Worm (Caenorhabditis elegans) whole organism, L4 larva: ENCODE measurements around the gene sra-12.

Experiments
- ZK546.5 ChIP-seq, 2 experiments: sonication (generic microtip); optimal IDR thresholded peaks; 2 replicates each; lab custom pipeline; 2017; ENCODE audit warnings: missing biosample characterization in 2 of 2, missing genetic modification characterization in 2 of 2
- nhr-10 ChIP-seq: fragments of 150-350 bp; optimal IDR thresholded peaks from 2 replicates; lab custom pipeline; 2014; ENCODE audit warnings: missing biosample characterization, missing genetic modification characterization
- nhr-42 ChIP-seq: fragments of 200-800 bp; sonication (Bioruptor generic); IDR thresholded peaks from 2 replicates; pipeline ENCODE4 v1.3.6; 2022; ENCODE audit warnings: missing genetic modification characterization, missing compliant biosample characterization
- unc-39 ChIP-seq: sonication (generic microtip); optimal IDR thresholded peaks from 2 replicates; lab custom pipeline; 2017; ENCODE audit warnings: missing biosample characterization, missing genetic modification characterization

ce11 chrII:10862749-10863656 lies 41.3 kb downstream of the sra-12 start:
- TF ChIP-seq ZK546.5 (tag; optimal IDR thresholded peaks at IDR 0.05; lab: Kevin White, UChicago) (no peak), nhr-10 (tag; lab: Kevin White, UChicago) (no peak), unc-39 (tag; lab: Kevin White, UChicago) (no peak), nhr-42 (no peak)
